Worm (Caenorhabditis elegans) whole organism, late embryonic: ENCODE data around the gene nog-1.

Experiments
- C08G9.2 ChIP-seq: sonication (generic microtip); optimal IDR thresholded peaks from 2 replicates; lab custom pipeline; 2016; ENCODE audit warnings: mild to moderate bottlenecking, missing genetic modification characterization, moderate library complexity, missing compliant biosample characterization
- C38D4.7 ChIP-seq: fragments of 200-800 bp; sonication (Bioruptor generic); optimal IDR thresholded peaks from 2 replicates; lab custom pipeline; 2018; ENCODE audit warnings: mild to moderate bottlenecking, missing genetic modification characterization, moderate library complexity, missing compliant biosample characterization
- F13H6.1 ChIP-seq: sonication (generic microtip); optimal IDR thresholded peaks from 2 replicates; lab custom pipeline; 2016; ENCODE audit warnings: missing genetic modification characterization, missing compliant biosample characterization
- K02D7.2 ChIP-seq: sonication (generic microtip); optimal IDR thresholded peaks from 2 replicates; lab custom pipeline; 2017; ENCODE audit warnings: mild to moderate bottlenecking, missing genetic modification characterization, missing compliant biosample characterization
- K09A11.1 ChIP-seq: sonication (generic microtip); optimal IDR thresholded peaks from 2 replicates; lab custom pipeline; 2017; ENCODE audit warnings: antibody characterized with exemption, mild to moderate bottlenecking, missing genetic modification characterization, missing compliant biosample characterization; ENCODE audit not compliant: insufficient read depth
- T23F11.4 ChIP-seq: fragments of 200-800 bp; sonication (Bioruptor generic); optimal IDR thresholded peaks from 2 replicates; lab custom pipeline; 2018; ENCODE audit warnings: mild to moderate bottlenecking, missing genetic modification characterization, missing compliant biosample characterization
- Y22D7AL.16 ChIP-seq: sonication (generic microtip); optimal IDR thresholded peaks from 2 replicates; lab custom pipeline; 2016; ENCODE audit warnings: missing genetic modification characterization, missing compliant biosample characterization
- ama-1 ChIP-seq: fragments of 150-350 bp; optimal IDR thresholded peaks from 2 replicates; lab custom pipeline; 2014
- ceh-18 ChIP-seq: sonication (generic microtip); optimal IDR thresholded peaks from 2 replicates; lab custom pipeline; 2016; ENCODE audit warnings: missing genetic modification characterization, missing compliant biosample characterization
- ceh-2 ChIP-seq: sonication (generic microtip); optimal IDR thresholded peaks from 2 replicates; lab custom pipeline; 2016; ENCODE audit warnings: missing genotype, missing genetic modification characterization, missing compliant biosample characterization
- ceh-30 ChIP-seq: fragments of 150-350 bp; optimal IDR thresholded peaks from 2 replicates; lab custom pipeline; 2014; ENCODE audit warnings: missing biosample characterization, missing genetic modification characterization
- ceh-31 ChIP-seq: sonication (generic microtip); optimal IDR thresholded peaks from 2 replicates; lab custom pipeline; 2016; ENCODE audit warnings: missing genetic modification characterization, missing compliant biosample characterization
- ceh-34 ChIP-seq: sonication (generic microtip); optimal IDR thresholded peaks from 2 replicates; lab custom pipeline; 2016; ENCODE audit warnings: mild to moderate bottlenecking, missing genetic modification characterization, missing compliant biosample characterization
- ceh-45 ChIP-seq: fragments of 200-800 bp; sonication (Bioruptor generic); IDR thresholded peaks from 2 replicates; pipeline ENCODE4 v1.3.6; 2022; ENCODE audit warnings: missing genetic modification reagents, missing genetic modification characterization, missing compliant biosample characterization
- ceh-48 ChIP-seq: sonication (generic microtip); optimal IDR thresholded peaks from 2 replicates; lab custom pipeline; 2016; ENCODE audit warnings: missing genetic modification characterization, inconsistent platforms, missing compliant biosample characterization
- ceh-9 ChIP-seq: sonication (generic microtip); optimal IDR thresholded peaks from 2 replicates; lab custom pipeline; 2016; ENCODE audit warnings: mild to moderate bottlenecking, missing genetic modification characterization, inconsistent platforms, missing compliant biosample characterization
- che-1 ChIP-seq: sonication (generic microtip); optimal IDR thresholded peaks from 2 replicates; lab custom pipeline; 2016; ENCODE audit warnings: mild to moderate bottlenecking, missing genetic modification characterization, missing compliant biosample characterization
- dmd-4 ChIP-seq: sonication (generic microtip); optimal IDR thresholded peaks from 2 replicates; lab custom pipeline; 2016; ENCODE audit warnings: borderline replicate concordance, missing genetic modification characterization, missing compliant biosample characterization
- elt-4 ChIP-seq: sonication (generic microtip); optimal IDR thresholded peaks from 2 replicates; lab custom pipeline; 2016; ENCODE audit warnings: missing genetic modification characterization, missing compliant biosample characterization
- eyg-1 ChIP-seq: sonication (generic microtip); optimal IDR thresholded peaks from 2 replicates; lab custom pipeline; 2016; ENCODE audit warnings: missing genotype, missing genetic modification characterization, missing compliant biosample characterization
- fax-1 ChIP-seq: sonication (generic microtip); optimal IDR thresholded peaks from 2 replicates; lab custom pipeline; 2016; ENCODE audit warnings: missing genotype, missing genetic modification characterization, missing compliant biosample characterization
- fkh-10 ChIP-seq: fragments of 150-350 bp; optimal IDR thresholded peaks from 2 replicates; lab custom pipeline; 2014; ENCODE audit warnings: missing biosample characterization, missing genetic modification reagents, missing genetic modification characterization
- gmeb-2 ChIP-seq: sonication (generic microtip); optimal IDR thresholded peaks from 2 replicates; lab custom pipeline; 2016; ENCODE audit warnings: missing genetic modification characterization, inconsistent platforms, missing compliant biosample characterization
- hlh-13 ChIP-seq: fragments of 200-800 bp; sonication (Bioruptor generic); optimal IDR thresholded peaks from 2 replicates; lab custom pipeline; 2018; ENCODE audit warnings: mild to moderate bottlenecking, missing genetic modification characterization, missing compliant biosample characterization
- hlh-30 ChIP-seq: sonication (generic microtip); optimal IDR thresholded peaks from 2 replicates; lab custom pipeline; 2017; ENCODE audit warnings: antibody characterized with exemption, missing genetic modification characterization, missing compliant biosample characterization; ENCODE audit not compliant: insufficient read depth
- madf-2 ChIP-seq: sonication (generic microtip); optimal IDR thresholded peaks from 2 replicates; lab custom pipeline; 2017; ENCODE audit warnings: missing genetic modification characterization, missing compliant biosample characterization
- nhr-232 ChIP-seq: sonication (generic microtip); optimal IDR thresholded peaks from 2 replicates; lab custom pipeline; 2016; ENCODE audit warnings: missing genetic modification characterization, missing compliant biosample characterization
- odd-2 ChIP-seq: sonication (generic microtip); optimal IDR thresholded peaks from 2 replicates; lab custom pipeline; 2017; ENCODE audit warnings: antibody characterized with exemption, mild to moderate bottlenecking, missing genetic modification characterization, missing compliant biosample characterization
- pag-3 ChIP-seq: sonication (generic microtip); optimal IDR thresholded peaks from 2 replicates; lab custom pipeline; 2016; ENCODE audit warnings: missing compliant biosample characterization, missing genetic modification characterization, borderline replicate concordance
- pat-9 ChIP-seq: fragments of 200-800 bp; sonication (Bioruptor generic); optimal IDR thresholded peaks from 2 replicates; lab custom pipeline; 2018; ENCODE audit warnings: mild to moderate bottlenecking, missing genetic modification characterization, moderate library complexity, missing compliant biosample characterization
- pha-4 ChIP-seq: fragments of 150-350 bp; optimal IDR thresholded peaks from 2 replicates; lab custom pipeline; 2018; ENCODE audit warnings: missing biosample characterization, missing genetic modification reagents, missing genetic modification characterization
- pqm-1 ChIP-seq: sonication (generic microtip); optimal IDR thresholded peaks from 2 replicates; lab custom pipeline; 2016; ENCODE audit warnings: missing genetic modification characterization, missing compliant biosample characterization
- rnt-1 ChIP-seq: sonication (generic microtip); optimal IDR thresholded peaks from 2 replicates; lab custom pipeline; 2016; ENCODE audit warnings: missing genetic modification characterization, missing compliant biosample characterization
- sdc-2 ChIP-seq: sonication (generic microtip); optimal IDR thresholded peaks from 2 replicates; lab custom pipeline; 2016; ENCODE audit warnings: missing genotype, missing genetic modification characterization, missing compliant biosample characterization
- sox-4 ChIP-seq: sonication (generic microtip); optimal IDR thresholded peaks from 2 replicates; lab custom pipeline; 2017; ENCODE audit warnings: mild to moderate bottlenecking, missing genetic modification characterization, inconsistent platforms, missing compliant biosample characterization
- tbx-2 ChIP-seq: sonication (generic microtip); optimal IDR thresholded peaks from 2 replicates; lab custom pipeline; 2016; ENCODE audit warnings: missing genetic modification characterization, missing compliant biosample characterization
- tbx-7 ChIP-seq: sonication (generic microtip); optimal IDR thresholded peaks from 2 replicates; lab custom pipeline; 2016; ENCODE audit warnings: missing genotype, missing genetic modification characterization, missing compliant biosample characterization
- ttx-3 ChIP-seq: sonication (generic microtip); optimal IDR thresholded peaks from 2 replicates; lab custom pipeline; 2016; ENCODE audit warnings: missing genetic modification reagents, missing genetic modification characterization, missing compliant biosample characterization
- zip-5 ChIP-seq: sonication (generic microtip); optimal IDR thresholded peaks from 2 replicates; lab custom pipeline; 2016; ENCODE audit warnings: missing genetic modification characterization, missing compliant biosample characterization
- ztf-16 ChIP-seq: sonication (generic microtip); optimal IDR thresholded peaks from 2 replicates; lab custom pipeline; 2017; ENCODE audit warnings: missing genetic modification characterization, missing compliant biosample characterization

Gene nog-1

DNA sequence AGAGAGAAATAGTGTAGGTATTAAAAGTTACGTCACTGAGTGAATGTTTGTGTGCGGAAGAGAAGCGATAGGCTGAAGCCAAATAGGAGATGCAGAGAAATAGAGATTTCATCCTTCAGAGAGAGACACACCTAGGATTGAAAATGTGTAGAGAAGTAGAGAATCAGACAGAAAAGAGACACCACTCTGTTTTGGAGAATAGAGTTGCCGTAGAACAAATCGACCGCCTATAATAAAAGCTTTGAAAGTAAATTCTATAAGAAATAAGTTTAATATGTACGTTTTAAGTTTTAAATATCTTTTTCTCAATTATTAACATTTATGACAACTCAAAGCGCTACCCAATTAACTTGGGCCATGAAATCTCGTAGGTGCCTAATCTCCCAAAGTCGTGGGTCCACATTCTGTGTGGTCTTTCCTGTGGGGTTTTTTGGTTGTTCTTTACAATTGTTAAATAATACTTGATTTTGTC lies 16.8 kb downstream of the nog-1 start, which contains the start of gene T07A9.12 (continued):
- TF ChIP-seq tbx-7 (peak; percentile 84), che-1 (tag; lab: Kevin White, UChicago) (no peak), ttx-3 (tag; lab: Kevin White, UChicago) (peak; percentile 26), odd-2 (tag; lab: Kevin White, UChicago) (no peak), sox-4 (tag; lab: Kevin White, UChicago) (no peak), fax-1 (tag; lab: Kevin White, UChicago) (peak; percentile 82), ceh-48 (tag; lab: Kevin White, UChicago) (no peak), ceh-45 (GFP tag; lab: Robert Waterston, UW) (no peak), ceh-30 (tag; lab: Kevin White, UChicago) (no peak), pag-3 (tag; lab: Kevin White, UChicago) (peak; percentile 62), elt-4 (tag; lab: Kevin White, UChicago) (no peak), ceh-31 (tag; lab: Kevin White, UChicago) (peak; percentile 99), ceh-34 (peak; percentile 61), eyg-1 (tag; lab: Kevin White, UChicago) (no peak), hlh-13 (GFP tag; lab: Kevin White, UChicago) (no peak), fkh-10 (GFP tag; lab: Kevin White, UChicago) (no peak), pat-9 (no peak), pha-4 (no peak), nhr-232 (tag; lab: Kevin White, UChicago) (no peak), ceh-9 (tag; lab: Kevin White, UChicago) (no peak), C08G9.2 (tag; lab: Kevin White, UChicago) (peak; percentile 89), K09A11.1 (peak; percentile 46), ceh-2 (peak; percentile 88), sdc-2 (tag; lab: Kevin White, UChicago) (no peak), madf-2 (peak; percentile 57), ztf-16 (tag; lab: Kevin White, UChicago) (peak; percentile 37), C38D4.7 (GFP tag; lab: Kevin White, UChicago) (no peak), ceh-18 (tag; lab: Kevin White, UChicago) (peak; percentile 50), T23F11.4 (no peak), rnt-1 (tag; lab: Kevin White, UChicago) (peak; percentile 80), hlh-30 (tag; lab: Kevin White, UChicago) (no peak)

DNA sequence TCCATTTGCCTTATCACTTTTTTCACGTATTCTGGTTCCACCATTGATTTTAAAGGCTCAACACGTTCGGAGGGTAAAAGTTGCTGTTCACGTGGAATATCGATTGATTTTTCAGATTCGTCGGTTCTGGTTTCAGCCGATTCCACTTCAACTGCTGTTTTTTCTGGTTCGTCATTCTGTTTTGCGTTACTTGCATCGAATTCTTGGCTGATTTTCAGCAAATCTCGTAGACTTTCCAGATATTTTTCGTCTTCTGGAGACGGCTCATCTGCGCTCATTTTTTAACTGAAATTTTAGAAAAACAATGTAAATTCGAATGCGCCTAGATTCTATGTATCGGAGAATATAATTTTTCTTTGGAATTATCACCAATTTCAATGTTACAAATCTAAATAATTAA lies 26.0 kb downstream of the nog-1 start, which contains the start of gene eri-1:
eri-1 (minus strand) TSS at position 285 of the 400 bp plus-strand sequence.
- no peak for TF ChIP-seq gmeb-2 (tag; lab: Kevin White, UChicago)
- no peak for TF ChIP-seq dmd-4 (tag; lab: Kevin White, UChicago)
- TF ChIP-seq elt-4 (tag; lab: Kevin White, UChicago) = no peak
- no peak for TF ChIP-seq C38D4.7 (GFP tag; lab: Kevin White, UChicago)
- TF ChIP-seq fax-1 (tag; lab: Kevin White, UChicago) = no peak
- TF ChIP-seq Y22D7AL.16 (tag; lab: Kevin White, UChicago) = no peak
- no peak for TF ChIP-seq pqm-1 (tag; lab: Kevin White, UChicago)
- no peak for TF ChIP-seq F13H6.1 (tag; lab: Kevin White, UChicago)
- no peak for TF ChIP-seq tbx-2
- no peak for TF ChIP-seq zip-5 (tag; lab: Kevin White, UChicago)
- TF ChIP-seq T23F11.4 = no peak
- no peak for TF ChIP-seq ama-1 (lab: Kevin White, UChicago)
- TF ChIP-seq sdc-2 (tag; lab: Kevin White, UChicago) = no peak
- no peak for TF ChIP-seq ceh-31 (tag; lab: Kevin White, UChicago)
- no peak for TF ChIP-seq hlh-13 (GFP tag; lab: Kevin White, UChicago)
- TF ChIP-seq che-1 (tag; lab: Kevin White, UChicago) = no peak
- no peak for TF ChIP-seq madf-2
- TF ChIP-seq nhr-232 (tag; lab: Kevin White, UChicago) = no peak
- no peak for TF ChIP-seq K02D7.2 (tag; lab: Kevin White, UChicago)
